Worm (Caenorhabditis elegans) whole organism, midembryonic: ENCODE data around the gene sea-2.

Source experiments
- T22C8.4 ChIP-seq: fragments of 200-800 bp; sonication (Bioruptor generic); IDR thresholded peaks from 2 replicates; pipeline ENCODE4 v1.3.6; 2022; ENCODE audit warnings: missing genetic modification characterization, missing compliant biosample characterization
- cog-1 ChIP-seq: sonication (generic microtip); optimal IDR thresholded peaks from 2 replicates; lab custom pipeline; 2016; ENCODE audit warnings: missing genetic modification characterization, missing compliant biosample characterization
- flt-1 ChIP-seq: fragments of 200-800 bp; sonication (Bioruptor generic); IDR thresholded peaks from 2 replicates; pipeline ENCODE4 v1.3.6; 2022; ENCODE audit warnings: missing genetic modification characterization, missing compliant biosample characterization
- klf-2 ChIP-seq: fragments of 200-800 bp; sonication (Bioruptor generic); conservative IDR thresholded peaks from 2 replicates; pipeline ENCODE4 v1.3.6; 2022; ENCODE audit warnings: missing genetic modification reagents, missing genetic modification characterization, missing compliant biosample characterization
- ref-1 ChIP-seq: fragments of 200-800 bp; sonication (Bioruptor generic); conservative IDR thresholded peaks from 2 replicates; pipeline ENCODE4 v1.3.6; 2022; ENCODE audit warnings: missing genetic modification reagents, missing genetic modification characterization, missing compliant biosample characterization
- tab-1 ChIP-seq: fragments of 200-800 bp; sonication (Bioruptor generic); IDR thresholded peaks from 2 replicates; pipeline ENCODE4 v1.3.6; 2022; ENCODE audit warnings: missing genetic modification characterization, missing compliant biosample characterization
- ztf-23 ChIP-seq: fragments of 200-800 bp; sonication (Bioruptor generic); IDR thresholded peaks from 2 replicates; pipeline ENCODE4 v1.3.6; 2022; ENCODE audit warnings: missing genetic modification reagents, missing genetic modification characterization, missing compliant biosample characterization
- ztf-29 ChIP-seq: fragments of 200-800 bp; sonication (Bioruptor generic); IDR thresholded peaks from 2 replicates; pipeline ENCODE4 v1.3.6; 2022; ENCODE audit warnings: missing genetic modification reagents, missing genetic modification characterization, missing compliant biosample characterization

ce11 chrII:3954838-3955237 lies 4.7 kb downstream of the sea-2 start:
- TF ChIP-seq T22C8.4 (GFP tag; lab: Robert Waterston, UW) (no peak), cog-1 (tag; lab: Kevin White, UChicago) (no peak), flt-1 (GFP tag; lab: Robert Waterston, UW) (no peak), ref-1 (GFP tag; lab: Robert Waterston, UW) (no peak), ztf-23 (no peak), ztf-29 (GFP tag; lab: Robert Waterston, UW) (no peak), tab-1 (no peak), klf-2 (GFP tag; lab: Robert Waterston, UW) (no peak)
